Fruit fly (Drosophila melanogaster) whole organism, embryonic: ENCODE measurements around the gene CG14545.
A peak's percentile ranks its signal among the peaks of the same experiment; 100 is the strongest.

Experiments used
- Ada2b ChIP-seq: fragments of 200-800 bp; sonication (Bioruptor generic); IDR thresholded peaks from 2 replicates; pipeline ENCODE4 v1.3.6; 2022; ENCODE audit warnings: missing biosample characterization, missing genetic modification characterization
- Antp ChIP-seq: fragments of 200-800 bp; sonication (Bioruptor generic); optimal IDR thresholded peaks from 3 replicates; lab custom pipeline; 2016; ENCODE audit warnings: missing biosample characterization, missing genetic modification characterization
- CG10209 ChIP-seq: fragments of 200-800 bp; sonication (Bioruptor generic); optimal IDR thresholded peaks from 3 replicates; lab custom pipeline; 2017; ENCODE audit warnings: missing biosample characterization, mild to moderate bottlenecking, missing genetic modification characterization, missing genetic modification reagents
- CG10543 ChIP-seq: fragments of 200-800 bp; sonication (Bioruptor generic); optimal IDR thresholded peaks from 3 replicates; lab custom pipeline; 2017; ENCODE audit warnings: missing biosample characterization, mild to moderate bottlenecking, missing genetic modification characterization, moderate library complexity
- CG12219 ChIP-seq: fragments of 200-800 bp; sonication (Bioruptor generic); optimal IDR thresholded peaks from 3 replicates; lab custom pipeline; 2018; ENCODE audit warnings: missing biosample characterization, mild to moderate bottlenecking, missing genetic modification characterization
- CG1233 ChIP-seq: fragments of 200-800 bp; sonication (Bioruptor generic); optimal IDR thresholded peaks from 4 replicates; lab custom pipeline; 2018; ENCODE audit warnings: missing biosample characterization, mild to moderate bottlenecking, missing genetic modification characterization
- CG15073 ChIP-seq: fragments of 200-800 bp; sonication (Bioruptor generic); optimal IDR thresholded peaks from 2 replicates; lab custom pipeline; 2016; ENCODE audit warnings: missing biosample characterization, missing genetic modification characterization
- CG1602 ChIP-seq: fragments of 200-800 bp; sonication (Bioruptor generic); optimal IDR thresholded peaks from 3 replicates; lab custom pipeline; 2016; ENCODE audit warnings: missing biosample characterization, missing genetic modification characterization
- CG1603 ChIP-seq: fragments of 200-800 bp; sonication (Bioruptor generic); optimal IDR thresholded peaks from 2 replicates; lab custom pipeline; 2019; ENCODE audit warnings: missing biosample characterization, mild to moderate bottlenecking, missing genetic modification characterization, moderate library complexity
- CG17829 ChIP-seq: fragments of 200-800 bp; optimal IDR thresholded peaks from 2 replicates; lab custom pipeline; 2019; ENCODE audit warnings: missing biosample characterization, mild to moderate bottlenecking, missing genetic modification characterization, moderate library complexity
- CG30403 ChIP-seq: fragments of 200-800 bp; sonication (Bioruptor generic); optimal IDR thresholded peaks from 3 replicates; lab custom pipeline; 2016; ENCODE audit warnings: missing biosample characterization, missing genetic modification characterization
- CG33557 ChIP-seq: fragments of 200-800 bp; sonication (Bioruptor generic); optimal IDR thresholded peaks from 2 replicates; lab custom pipeline; 2019; ENCODE audit warnings: missing biosample characterization, mild to moderate bottlenecking, missing genetic modification characterization, moderate library complexity
- CG34376 ChIP-seq: fragments of 200-800 bp; sonication (Bioruptor generic); optimal IDR thresholded peaks from 2 replicates; lab custom pipeline; 2018; ENCODE audit warnings: missing biosample characterization, mild to moderate bottlenecking, missing genetic modification characterization
- CG4360 ChIP-seq: fragments of 200-800 bp; sonication (Bioruptor generic); IDR thresholded peaks from 2 replicates; pipeline ENCODE4 v1.3.6; 2022; ENCODE audit warnings: missing biosample characterization, missing genetic modification characterization
- CG4404 ChIP-seq: fragments of 200-800 bp; sonication (Bioruptor generic); IDR thresholded peaks from 2 replicates; pipeline ENCODE4 v1.3.6; 2022; ENCODE audit warnings: missing biosample characterization, missing genetic modification characterization
- CG4707 ChIP-seq: fragments of 200-800 bp; sonication (Bioruptor generic); optimal IDR thresholded peaks from 2 replicates; lab custom pipeline; 2018; ENCODE audit warnings: missing biosample characterization, mild to moderate bottlenecking, missing genetic modification characterization, moderate library complexity
- CG6654 ChIP-seq: fragments of 200-800 bp; sonication (Bioruptor generic); optimal IDR thresholded peaks from 2 replicates; lab custom pipeline; 2017; ENCODE audit warnings: missing biosample characterization, mild to moderate bottlenecking, missing genetic modification characterization
- CG6813 ChIP-seq: fragments of 200-800 bp; sonication (Bioruptor generic); optimal IDR thresholded peaks from 2 replicates; lab custom pipeline; 2017; ENCODE audit warnings: missing biosample characterization, missing genetic modification characterization, mild to moderate bottlenecking, moderate library complexity, missing genetic modification reagents
- CG7357 ChIP-seq: fragments of 200-800 bp; sonication (Bioruptor generic); IDR thresholded peaks from 3 replicates; pipeline ENCODE4 v1.3.6; 2022; ENCODE audit warnings: missing biosample characterization, missing genetic modification characterization
- CkIIα-i1 ChIP-seq: fragments of 200-800 bp; sonication (Bioruptor generic); IDR thresholded peaks from 2 replicates; pipeline ENCODE4 v1.3.6; 2022; ENCODE audit warnings: missing biosample characterization, missing genetic modification characterization
- CoRest ChIP-seq: fragments of 200-800 bp; sonication (Bioruptor generic); optimal IDR thresholded peaks from 3 replicates; lab custom pipeline; 2018; ENCODE audit warnings: missing biosample characterization, mild to moderate bottlenecking, missing genetic modification characterization, moderate library complexity
- D19B ChIP-seq: fragments of 200-800 bp; sonication (Bioruptor generic); optimal IDR thresholded peaks from 2 replicates; lab custom pipeline; 2017; ENCODE audit warnings: missing biosample characterization, mild to moderate bottlenecking, missing genetic modification characterization
- Dip3 ChIP-seq: fragments of 200-800 bp; sonication (Bioruptor generic); optimal IDR thresholded peaks from 3 replicates; lab custom pipeline; 2016; ENCODE audit warnings: missing biosample characterization, missing genetic modification characterization
- E2f2 ChIP-seq: fragments of 200-800 bp; sonication (Bioruptor generic); IDR thresholded peaks from 2 replicates; pipeline ENCODE4 v1.3.6; 2022; ENCODE audit warnings: missing biosample characterization, missing genetic modification characterization
- Ets65A ChIP-seq: fragments of 200-800 bp; sonication (Bioruptor generic); peaks from one replicate; lab custom pipeline; 2016; ENCODE audit warnings: missing biosample characterization, missing genetic modification characterization
- Hr78 ChIP-seq, 2 experiments: fragments of 200-800 bp in 1 of 2; fragments of >200 bp in 1 of 2; sonication (Bioruptor generic) in 1 of 2; optimal IDR thresholded peaks; 2 replicates each; lab custom pipeline; 2017 to 2019; ENCODE audit warnings: missing biosample characterization in 2 of 2, missing genetic modification characterization in 2 of 2, mild to moderate bottlenecking in 1 of 2, moderate library complexity in 1 of 2
- Kr ChIP-seq: fragments of 200-800 bp; sonication (Bioruptor generic); optimal IDR thresholded peaks from 2 replicates; lab custom pipeline; 2017; ENCODE audit warnings: missing biosample characterization, mild to moderate bottlenecking, missing genetic modification characterization
- NK7.1 ChIP-seq: fragments of 200-800 bp; sonication (Bioruptor generic); optimal IDR thresholded peaks from 3 replicates; lab custom pipeline; 2016; ENCODE audit warnings: missing biosample characterization, missing genetic modification characterization
- Nf-YB ChIP-seq: fragments of 200-800 bp; sonication (Bioruptor generic); optimal IDR thresholded peaks from 3 replicates; lab custom pipeline; 2019; ENCODE audit warnings: missing biosample characterization, mild to moderate bottlenecking, missing genetic modification characterization, moderate library complexity
- Pdp1 ChIP-seq, 2 experiments: fragments of 200-800 bp; sonication (Bioruptor generic); optimal IDR thresholded peaks; 3 replicates each; lab custom pipeline; 2016; ENCODE audit warnings: missing biosample characterization in 2 of 2, missing genetic modification characterization in 2 of 2, mild to moderate bottlenecking in 1 of 2, moderate library complexity in 1 of 2
- Ptx1 ChIP-seq: fragments of 200-800 bp; sonication (Bioruptor generic); IDR thresholded peaks from 2 replicates; pipeline ENCODE4 v1.3.6; 2022; ENCODE audit warnings: missing biosample characterization, missing genetic modification characterization
- ap ChIP-seq: fragments of 200-800 bp; sonication (Bioruptor generic); IDR thresholded peaks from 2 replicates; pipeline ENCODE4 v1.3.6; 2022; ENCODE audit warnings: missing biosample characterization, missing genetic modification characterization
- bbx ChIP-seq: fragments of 200-800 bp; sonication (Bioruptor generic); IDR thresholded peaks from 2 replicates; pipeline ENCODE4 v1.3.6; 2022; ENCODE audit warnings: missing biosample characterization, missing genetic modification characterization; ENCODE audit not compliant: partially characterized antibody
- bowl ChIP-seq: fragments of 200-800 bp; sonication (Bioruptor generic); IDR thresholded peaks from 2 replicates; pipeline ENCODE4 v1.3.6; 2022; ENCODE audit warnings: missing biosample characterization, missing genetic modification characterization
- dysf ChIP-seq: fragments of 200-800 bp; sonication (Bioruptor generic); IDR thresholded peaks from 3 replicates; pipeline ENCODE4 v1.3.6; 2022; ENCODE audit warnings: missing biosample characterization, missing genetic modification characterization
- en ChIP-seq: fragments of 200-800 bp; sonication (Bioruptor generic); optimal IDR thresholded peaks from 2 replicates; lab custom pipeline; 2016; ENCODE audit warnings: missing biosample characterization, missing genetic modification characterization
- fd64A ChIP-seq: fragments of 200-800 bp; sonication (Bioruptor generic); optimal IDR thresholded peaks from 3 replicates; lab custom pipeline; 2018; ENCODE audit warnings: missing biosample characterization, mild to moderate bottlenecking, missing genetic modification characterization
- fru ChIP-seq: fragments of >200 bp; optimal IDR thresholded peaks from 2 replicates; lab custom pipeline; 2017
- ftz-f1 ChIP-seq: fragments of 200-800 bp; sonication (Bioruptor generic); optimal IDR thresholded peaks from 2 replicates; lab custom pipeline; 2016; ENCODE audit warnings: missing biosample characterization, missing genetic modification characterization
- jigr1 ChIP-seq: fragments of 200-800 bp; sonication (Bioruptor generic); IDR thresholded peaks from 3 replicates; pipeline ENCODE4 v1.3.6; 2022; ENCODE audit warnings: missing biosample characterization, missing genetic modification characterization
- knrl ChIP-seq: fragments of 200-800 bp; sonication (Bioruptor generic); IDR thresholded peaks from 3 replicates; pipeline ENCODE4 v1.3.6; 2022; ENCODE audit warnings: missing biosample characterization, missing genetic modification characterization; ENCODE audit not compliant: partially characterized antibody
- luna ChIP-seq: fragments of 200-800 bp; sonication (Bioruptor generic); optimal IDR thresholded peaks from 2 replicates; lab custom pipeline; 2016; ENCODE audit warnings: missing biosample characterization, missing genetic modification characterization
- nerfin-1 ChIP-seq: fragments of 200-800 bp; sonication (Bioruptor generic); optimal IDR thresholded peaks from 3 replicates; lab custom pipeline; 2019; ENCODE audit warnings: missing biosample characterization, mild to moderate bottlenecking, missing genetic modification characterization, moderate library complexity
- otp ChIP-seq: fragments of 200-800 bp; sonication (Bioruptor generic); IDR thresholded peaks from 3 replicates; pipeline ENCODE4, ENCODE4 v1.3.6; 2022; ENCODE audit warnings: missing biosample characterization, missing genetic modification characterization
- pita ChIP-seq: fragments of 200-800 bp; sonication (Bioruptor generic); optimal IDR thresholded peaks from 2 replicates; lab custom pipeline; 2017; ENCODE audit warnings: missing biosample characterization, mild to moderate bottlenecking, missing genetic modification characterization
- ro ChIP-seq: fragments of 200-800 bp; sonication (Bioruptor generic); IDR thresholded peaks from 2 replicates; pipeline ENCODE4 v1.3.6; 2022; ENCODE audit warnings: missing biosample characterization, missing genetic modification characterization
- sens-2 ChIP-seq: fragments of 200-800 bp; sonication (Bioruptor generic); IDR thresholded peaks from 2 replicates; pipeline ENCODE4 v1.3.6; 2022; ENCODE audit warnings: missing biosample characterization, missing genetic modification characterization
- ssp ChIP-seq: fragments of 200-800 bp; sonication (Bioruptor generic); IDR thresholded peaks from 2 replicates; pipeline ENCODE4 v1.3.6; 2022; ENCODE audit warnings: missing biosample characterization, missing genetic modification characterization
- trem ChIP-seq: fragments of 200-800 bp; optimal IDR thresholded peaks from 3 replicates; lab custom pipeline; 2019; ENCODE audit warnings: missing biosample characterization, mild to moderate bottlenecking, missing genetic modification characterization, moderate library complexity
- twi ChIP-seq: fragments of 200-800 bp; optimal IDR thresholded peaks from 2 replicates; lab custom pipeline; 2019; ENCODE audit warnings: missing biosample characterization, mild to moderate bottlenecking, missing genetic modification characterization, moderate library complexity
- zen ChIP-seq: fragments of 200-800 bp; sonication (Bioruptor generic); optimal IDR thresholded peaks from 3 replicates; lab custom pipeline; 2018; ENCODE audit warnings: missing biosample characterization, mild to moderate bottlenecking, missing genetic modification characterization, moderate library complexity
- zfh1 ChIP-seq: fragments of 200-800 bp; sonication (Bioruptor generic); IDR thresholded peaks from 3 replicates; pipeline ENCODE4 v1.3.6; 2022; ENCODE audit warnings: missing biosample characterization, missing genetic modification characterization

Gene CG14545

DNA sequence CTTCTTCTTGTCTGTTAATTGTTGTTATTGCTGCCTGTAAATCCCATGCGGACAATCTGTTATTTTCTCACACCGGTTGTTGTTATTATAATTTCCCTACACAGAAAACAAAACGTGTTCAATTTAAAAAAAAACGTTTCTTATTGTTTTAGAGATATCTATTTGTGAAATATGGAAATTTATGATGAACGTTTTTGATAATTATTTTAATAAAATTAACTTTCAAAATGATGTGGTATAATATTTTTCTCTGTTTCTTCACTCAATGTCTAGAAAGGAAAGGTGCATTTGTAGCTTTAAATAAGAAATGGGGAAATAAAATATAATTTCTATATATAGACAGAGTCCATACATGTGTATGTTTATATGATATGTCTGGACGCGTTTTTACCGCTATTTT lies 33.2 kb upstream of the CG14545 start (continued):
- no peak for TF ChIP-seq CG15073 (GFP tag; lab: Kevin White, UChicago)
- no peak for TF ChIP-seq CG4404
- no peak for TF ChIP-seq luna (GFP tag; lab: Kevin White, UChicago)
- TF ChIP-seq Antp, result no peak
- TF ChIP-seq fru (lab: Kevin White, UChicago), result no peak
- no peak for TF ChIP-seq jigr1 (GFP tag; lab: Robert Waterston, UW)
- TF ChIP-seq D19B, result no peak
- no peak for TF ChIP-seq NK7.1 (GFP tag; lab: Kevin White, UChicago)
- no peak for TF ChIP-seq CG6654
- TF ChIP-seq CG10209 (GFP tag; lab: Kevin White, UChicago), result peak; percentile 44
- TF ChIP-seq otp (GFP tag; lab: Robert Waterston, UW), result no peak
- no peak for TF ChIP-seq CG7357 (GFP tag; lab: Robert Waterston, UW)
- TF ChIP-seq ro (GFP tag; lab: Robert Waterston, UW), result no peak
- no peak for TF ChIP-seq CG6813 (GFP tag; lab: Kevin White, UChicago)
- no peak for TF ChIP-seq pita (GFP tag; lab: Kevin White, UChicago)
- no peak for TF ChIP-seq bowl (GFP tag; lab: Robert Waterston, UW)
- no peak for TF ChIP-seq CG1603
- peak; percentile 55 for TF ChIP-seq Nf-YB (GFP tag; lab: Kevin White, UChicago)
- peak; percentile 16 for TF ChIP-seq CG12219 (GFP tag; lab: Kevin White, UChicago)
- TF ChIP-seq trem (tag; lab: Kevin White, UChicago), result peak; percentile 69
- peak; percentile 70 for TF ChIP-seq CG33557
- TF ChIP-seq Ets65A, result no peak
- peak; percentile 45; the same call in 1 of the 3 replicates for TF ChIP-seq zfh1 (GFP tag; lab: Robert Waterston, UW)
- TF ChIP-seq knrl (GFP tag; lab: Robert Waterston, UW), result no peak
- no peak for TF ChIP-seq CkIIα-i1 (GFP tag; lab: Robert Waterston, UW)
- TF ChIP-seq twi (tag; lab: Kevin White, UChicago), result peak; percentile 63
- TF ChIP-seq CG4707 (GFP tag; lab: Kevin White, UChicago), result peak; percentile 4
- no peak for TF ChIP-seq ftz-f1 (GFP tag; lab: Kevin White, UChicago)
- peak; percentile 49 for TF ChIP-seq Ptx1 (GFP tag; lab: Robert Waterston, UW)
- TF ChIP-seq CoRest (tag; lab: Kevin White, UChicago), result peak; percentile 77
- peak; percentile 24 for TF ChIP-seq CG1233 (GFP tag; lab: Kevin White, UChicago)
- peak; percentile 55 for TF ChIP-seq Ada2b
- TF ChIP-seq CG17829 (tag; lab: Kevin White, UChicago), result peak; percentile 89
- TF ChIP-seq ssp (GFP tag; lab: Robert Waterston, UW), result no peak
- peak; percentile 65 for TF ChIP-seq CG1602 (GFP tag; lab: Kevin White, UChicago)
- TF ChIP-seq en, result no peak
- TF ChIP-seq E2f2 (GFP tag; lab: Robert Waterston, UW), result no peak
- TF ChIP-seq Hr78 (GFP tag; optimal IDR thresholded peaks at IDR 0.05; lab: Kevin White, UChicago), result peak in 1 of 2 experiments; percentile 23
- TF ChIP-seq zen (tag; lab: Kevin White, UChicago), result peak; percentile 18
- TF ChIP-seq dysf (GFP tag; lab: Robert Waterston, UW), result peak; percentile 43; the same call in 1 of the 3 replicates
- no peak for TF ChIP-seq fd64A (GFP tag; lab: Kevin White, UChicago)
- no peak for TF ChIP-seq CG34376
- no peak for TF ChIP-seq Kr
- no peak for TF ChIP-seq CG10543 (GFP tag; lab: Kevin White, UChicago)
- no peak for TF ChIP-seq sens-2 (GFP tag; lab: Robert Waterston, UW)
- peak; percentile 54; the same call in 1 of the 2 replicates for TF ChIP-seq ap (GFP tag; lab: Robert Waterston, UW)
- peak; percentile 73 for TF ChIP-seq CG30403 (GFP tag; lab: Kevin White, UChicago)
- no peak for TF ChIP-seq CG4360 (GFP tag; lab: Robert Waterston, UW)
- TF ChIP-seq nerfin-1, result peak; percentile 71
- peak in 1 of 2 experiments; percentile 2 for TF ChIP-seq Pdp1 (GFP tag; optimal IDR thresholded peaks at IDR 0.05; lab: Kevin White, UChicago)
- TF ChIP-seq Dip3 (GFP tag; lab: Kevin White, UChicago), result no peak
- TF ChIP-seq bbx (GFP tag; lab: Robert Waterston, UW), result no peak
